Fruit fly (Drosophila melanogaster) whole organism, larva: Measurements from ENCODE around the gene slou.
A peak's percentile ranks its signal among the peaks of the same experiment; 100 is the strongest.

Experiments used
- noc ChIP-seq: fragments of 200-800 bp; sonication (Bioruptor generic); optimal IDR thresholded peaks from 3 replicates; lab custom pipeline; 2019; ENCODE audit warnings: missing biosample characterization, mild to moderate bottlenecking, missing genetic modification characterization, moderate library complexity

slou gene

DNA sequence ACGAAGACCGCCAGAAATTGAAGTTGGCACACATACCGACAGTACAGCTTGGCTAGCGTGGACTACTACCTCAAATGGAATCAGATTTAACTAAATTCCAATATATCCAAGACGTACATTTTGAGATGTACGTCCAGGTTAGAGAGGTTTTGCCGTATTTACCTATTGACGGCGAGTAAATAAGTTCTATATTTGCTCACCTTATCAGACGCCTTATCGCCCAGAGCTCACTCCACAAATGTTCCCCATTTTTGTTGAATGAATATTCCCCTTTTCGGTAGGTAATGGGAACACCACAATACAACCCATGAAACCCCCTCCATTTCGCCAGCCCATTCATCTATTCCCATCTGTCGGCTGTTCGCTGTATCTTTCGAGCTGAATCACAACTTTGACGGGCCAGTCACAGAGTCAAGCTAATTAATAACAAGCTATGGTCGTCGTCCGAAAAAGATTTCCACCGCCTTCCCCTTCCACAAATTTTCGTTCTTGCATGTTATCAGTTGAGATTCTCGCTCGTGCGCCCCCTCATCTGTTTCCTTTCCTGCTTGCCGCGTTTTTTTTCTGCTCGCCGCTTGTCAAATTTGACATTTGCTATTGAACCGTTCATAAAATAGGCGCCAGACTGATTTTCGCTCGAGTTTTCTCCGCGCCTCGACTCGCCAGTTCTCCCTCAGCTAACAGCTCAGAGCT, 33.8 kb upstream of the slou start:
- TF ChIP-seq noc (tag; lab: Kevin White, UChicago): peak; percentile 65

DNA sequence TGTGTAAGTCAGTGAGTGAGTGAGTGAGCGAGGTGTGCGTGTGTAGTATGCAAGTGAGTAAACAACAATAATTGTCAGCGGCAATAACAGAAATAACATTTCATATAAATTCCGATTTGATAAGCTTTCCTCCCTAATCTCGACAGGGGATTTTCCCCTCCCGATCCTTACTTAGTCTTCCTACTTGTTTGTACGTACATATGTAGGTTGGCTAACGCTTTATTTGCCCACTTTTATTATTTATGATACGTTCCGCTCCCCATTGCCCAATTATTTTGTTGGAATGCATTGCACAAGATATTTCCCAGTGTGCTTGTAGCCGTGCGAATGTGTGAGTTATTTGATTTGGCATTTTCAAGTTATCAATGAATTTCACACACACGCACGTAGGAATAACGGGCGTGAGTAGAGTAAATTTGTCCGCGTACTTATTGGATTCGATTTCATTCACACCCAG, 33.2 kb upstream of the slou start:
- TF ChIP-seq noc (tag; lab: Kevin White, UChicago): no peak

DNA sequence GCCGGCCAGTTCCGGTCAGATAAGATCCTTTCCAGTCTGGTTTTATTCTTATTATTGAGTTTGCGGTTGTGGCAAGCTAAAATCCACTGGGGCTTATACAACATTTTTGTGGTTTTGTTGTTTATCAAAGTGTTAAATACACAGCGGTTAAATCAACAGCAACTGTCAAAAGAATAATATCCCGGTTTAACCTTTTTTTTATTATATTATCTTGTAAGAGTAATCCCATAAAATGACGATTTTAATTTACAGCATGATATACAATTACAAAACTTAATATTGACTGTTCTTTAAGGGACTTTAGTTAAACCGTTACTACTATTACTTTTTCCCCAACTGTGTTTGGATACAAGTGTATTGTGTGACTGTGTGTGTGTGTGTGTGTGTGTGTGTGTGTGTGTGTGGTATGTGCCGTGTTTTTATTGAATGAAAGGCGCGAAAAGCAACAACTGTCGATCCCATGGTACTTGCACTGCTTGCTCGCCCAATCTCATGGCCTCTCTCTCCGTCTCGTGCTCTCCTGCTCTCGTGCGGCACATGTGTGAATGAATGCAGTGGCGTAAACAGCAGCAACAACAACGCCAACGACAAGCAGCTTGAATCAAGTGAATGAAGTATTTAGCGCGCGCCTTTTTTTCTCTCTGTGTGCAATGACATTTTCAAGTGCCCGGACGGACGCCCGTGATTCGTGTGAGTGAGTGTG, 32.7 kb upstream of the slou start:
- no peak for TF ChIP-seq noc (tag; lab: Kevin White, UChicago)

- TF ChIP-seq noc (tag; lab: Kevin White, UChicago): no peak
Measured at dm6 chr3R:21587480-21588055, 30.6 kb upstream of the slou start.

- no peak for TF ChIP-seq noc (tag; lab: Kevin White, UChicago)
Measured at dm6 chr3R:21586914-21587459, 30.0 kb upstream of the slou start.

- TF ChIP-seq noc (tag; lab: Kevin White, UChicago): no peak
Measured at dm6 chr3R:21586351-21586750, 29.4 kb upstream of the slou start.

- TF ChIP-seq noc (tag; lab: Kevin White, UChicago): no peak
Measured at dm6 chr3R:21584296-21584936, 27.4 kb upstream of the slou start.

DNA sequence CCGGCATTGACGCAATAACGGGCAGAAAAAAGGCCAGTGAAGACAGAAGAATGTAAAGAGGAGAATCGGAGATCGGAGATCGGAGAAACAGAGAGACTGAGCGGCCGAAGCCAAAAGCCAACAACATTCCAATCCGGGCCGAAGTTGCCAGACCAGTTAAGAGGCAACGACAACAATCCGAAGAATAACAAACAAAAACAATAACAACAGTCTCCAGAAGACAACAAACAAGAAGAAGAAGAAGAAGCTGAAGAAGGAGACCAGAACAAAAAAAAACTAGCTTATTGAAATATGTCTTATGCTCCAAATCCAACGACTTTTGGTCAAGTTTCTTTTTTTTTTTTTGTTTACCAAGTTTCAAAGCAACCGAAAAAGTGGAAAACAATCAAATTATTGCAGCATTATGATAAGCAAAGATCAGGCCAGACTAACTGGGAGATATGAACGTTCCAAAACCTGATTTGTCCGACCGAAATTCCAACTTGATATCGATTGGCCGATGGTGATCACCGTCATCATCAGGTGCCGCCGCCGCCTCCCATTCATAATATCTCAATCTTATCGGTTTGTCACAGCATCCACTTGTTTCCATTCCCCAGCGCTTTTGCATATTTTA, 26.7 kb upstream of the slou start:
- no peak for TF ChIP-seq noc (tag; lab: Kevin White, UChicago)

dm6 chr3R:21583087-21583486, 26.1 kb upstream of the slou start:
- no peak for TF ChIP-seq noc (tag; lab: Kevin White, UChicago)

DNA sequence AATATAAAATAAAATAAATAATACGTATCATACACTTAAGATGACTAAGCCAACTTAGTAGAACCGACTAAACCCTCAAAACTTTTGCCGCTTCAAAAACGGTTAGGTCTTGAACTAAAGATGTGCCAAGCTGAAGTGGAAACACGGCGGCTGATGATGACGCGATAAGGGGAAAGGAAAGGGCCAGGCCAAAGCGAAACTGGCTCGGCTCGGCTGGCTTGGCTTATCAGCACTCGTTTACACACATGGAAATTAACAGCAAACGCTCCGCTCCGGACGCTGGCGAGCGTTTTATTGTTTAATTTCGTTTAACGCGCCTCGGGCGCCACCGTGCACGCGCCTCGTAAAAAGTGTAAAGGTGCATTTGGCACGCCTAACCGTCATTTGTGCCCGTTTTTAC, 25.7 kb upstream of the slou start:
- no peak for TF ChIP-seq noc (tag; lab: Kevin White, UChicago)

DNA sequence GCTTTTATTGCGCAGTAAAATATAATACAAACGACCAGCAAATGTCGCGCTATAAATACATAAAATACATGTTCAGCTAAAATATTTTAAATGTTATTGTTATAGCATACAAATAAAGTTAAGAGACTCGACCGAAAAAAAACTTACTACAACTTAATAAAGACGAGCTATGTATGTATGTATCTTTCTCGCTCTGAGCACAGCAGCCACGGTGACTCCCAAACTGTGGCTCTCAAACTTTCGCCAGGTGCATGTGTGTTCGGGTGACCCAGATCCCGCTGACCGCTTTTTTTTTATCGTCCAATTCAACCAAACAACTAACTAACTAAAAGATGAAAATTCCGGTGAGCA, 25.1 kb upstream of the slou start:
- TF ChIP-seq noc (tag; lab: Kevin White, UChicago): no peak

DNA sequence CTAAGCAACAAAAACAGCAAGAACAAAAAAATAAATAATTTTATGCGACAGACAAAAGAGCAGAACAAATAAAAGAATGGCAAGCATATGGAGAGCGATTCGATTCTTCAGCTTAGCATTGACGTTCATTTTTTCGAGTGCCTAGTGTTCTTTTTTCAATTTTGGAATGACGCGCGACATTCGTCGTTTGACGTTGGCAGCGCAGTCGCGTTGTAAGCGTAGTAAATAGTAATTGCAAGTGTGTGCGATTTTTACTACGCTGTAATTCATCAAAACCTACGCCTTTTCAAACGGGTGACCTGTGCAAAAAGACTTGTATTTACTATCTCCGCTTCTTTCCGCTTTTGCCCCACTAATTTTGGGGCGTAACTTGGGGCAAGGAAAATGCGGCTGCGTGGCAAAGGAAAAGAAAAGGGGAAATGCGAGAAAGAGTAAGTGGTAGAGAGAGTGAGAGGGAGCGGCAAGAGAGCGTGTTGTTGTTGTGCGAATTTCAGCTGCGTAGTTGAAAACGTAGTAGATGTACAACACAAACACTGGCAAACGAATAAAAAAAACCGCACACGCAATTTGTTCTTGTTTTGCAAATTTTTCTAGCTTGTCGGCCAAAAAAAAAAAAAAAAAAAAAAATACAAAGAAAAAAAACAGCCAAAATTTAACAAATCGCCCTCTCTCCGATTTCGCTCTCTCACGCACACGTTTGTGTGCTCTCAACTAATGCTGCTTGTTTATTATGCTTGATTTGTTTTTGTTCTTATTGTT, 24.6 kb upstream of the slou start:
- no peak for TF ChIP-seq noc (tag; lab: Kevin White, UChicago)

DNA sequence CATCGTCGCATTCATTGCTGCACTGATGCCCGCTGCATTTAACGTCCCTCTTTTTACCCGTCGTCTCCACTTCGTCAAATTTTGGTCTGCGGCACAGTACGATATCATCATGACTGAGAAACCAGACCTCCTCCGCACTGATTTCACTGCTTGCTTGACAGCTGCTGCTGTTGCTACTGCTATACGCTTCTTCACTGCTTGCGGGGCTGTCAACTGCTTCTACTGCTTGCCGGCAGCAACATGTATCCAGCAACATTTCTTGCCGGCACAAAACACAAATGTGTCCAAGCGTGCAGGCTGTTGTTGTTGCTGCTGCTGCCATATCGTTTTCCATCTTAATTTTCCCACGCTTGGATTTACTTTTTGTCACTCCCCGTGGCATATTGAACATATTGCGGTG, 23.1 kb upstream of the slou start:
- no peak for TF ChIP-seq noc (tag; lab: Kevin White, UChicago)

dm6 chr3R:21569049-21569448, 12.1 kb upstream of the slou start, which contains the start of gene CG15498:
CG15498 (minus strand) TSS chr3R:21569149.
- TF ChIP-seq noc (tag; lab: Kevin White, UChicago): no peak

DNA sequence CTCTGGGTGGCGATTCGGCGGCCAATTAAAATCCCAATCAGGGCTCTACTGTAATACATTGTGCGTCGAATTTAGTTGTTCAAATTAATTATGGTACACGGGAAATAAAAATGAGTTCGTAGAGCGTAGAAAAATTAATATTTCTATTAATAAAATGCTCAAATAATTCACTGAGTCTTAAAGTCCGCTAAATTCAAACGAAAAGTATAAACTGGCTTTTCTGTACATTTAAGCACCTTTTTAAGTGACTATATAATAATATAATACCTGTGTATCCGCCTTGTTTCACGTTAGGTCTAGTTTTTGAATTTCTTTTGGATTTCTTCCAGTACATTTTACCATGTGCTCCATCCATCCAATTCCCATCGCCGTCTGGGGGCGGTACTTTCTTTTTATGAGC, 9.8 kb upstream of the slou start:
- TF ChIP-seq noc (tag; lab: Kevin White, UChicago): no peak
